Worm (Caenorhabditis elegans) whole organism, L1 larva: ENCODE results near the gene fbxa-43.

Experiments
- aly-2 ChIP-seq: fragments of 150-350 bp; optimal IDR thresholded peaks from 2 replicates; lab custom pipeline; 2014; ENCODE audit warnings: missing biosample characterization, missing genetic modification characterization
- blmp-1 ChIP-seq: fragments of 150-350 bp; optimal IDR thresholded peaks from 2 replicates; lab custom pipeline; 2014; ENCODE audit warnings: missing biosample characterization, missing genetic modification characterization
- ceh-82 ChIP-seq, 3 experiments: fragments of 150-350 bp in 1 of 3; sonication (generic microtip) in 2 of 3; optimal IDR thresholded peaks; 2 replicates each; lab custom pipeline; 2014 to 2017; ENCODE audit warnings: missing biosample characterization in 3 of 3, missing genetic modification characterization in 3 of 3
- snpc-4 ChIP-seq: fragments of 150-350 bp; optimal IDR thresholded peaks from 2 replicates; lab custom pipeline; 2014; ENCODE audit warnings: missing biosample characterization, missing genetic modification characterization

- TF ChIP-seq blmp-1 (tag; lab: Kevin White, UChicago) (no peak), snpc-4 (tag; lab: Kevin White, UChicago) (no peak), ceh-82 (tag; optimal IDR thresholded peaks at IDR 0.05; lab: Kevin White, UChicago) (no peak), aly-2 (tag; lab: Kevin White, UChicago) (no peak)
Observed at ce11 chrIII:2245727-2246126, 13.0 kb downstream of the fbxa-43 start, which contains the start of gene srd-67.
